Fruit fly (Drosophila melanogaster) whole organism, embryonic: ENCODE data around the gene CG33490.

ENCODE experiments used
- ATbp ChIP-seq: fragments of 200-800 bp; sonication (Bioruptor generic); optimal IDR thresholded peaks from 2 replicates; lab custom pipeline; 2017; ENCODE audit warnings: missing biosample characterization, mild to moderate bottlenecking, missing genetic modification characterization, missing genetic modification reagents
- Atf-2 ChIP-seq: fragments of 200-800 bp; sonication (Bioruptor generic); optimal IDR thresholded peaks from 2 replicates; lab custom pipeline; 2016; ENCODE audit warnings: missing biosample characterization, missing genetic modification characterization
- Bgb ChIP-seq: fragments of 200-800 bp; sonication (Bioruptor generic); IDR thresholded peaks from 2 replicates; pipeline ENCODE4 v1.3.6; 2022; ENCODE audit warnings: missing biosample characterization, missing genetic modification characterization; ENCODE audit not compliant: partially characterized antibody
- CG10366 ChIP-seq: fragments of 200-800 bp; sonication (Bioruptor generic); IDR thresholded peaks from 2 replicates; pipeline ENCODE4 v1.3.6; 2022; ENCODE audit warnings: missing biosample characterization, missing genetic modification characterization
- CG11696 ChIP-seq: fragments of 200-800 bp; sonication (Bioruptor generic); IDR thresholded peaks from 2 replicates; pipeline ENCODE4 v1.3.6; 2022; ENCODE audit warnings: missing biosample characterization, missing genetic modification characterization
- CG11723 ChIP-seq: fragments of 200-800 bp; sonication (Bioruptor generic); optimal IDR thresholded peaks from 2 replicates; lab custom pipeline; 2017; ENCODE audit warnings: missing biosample characterization, mild to moderate bottlenecking, missing genetic modification characterization
- CG12659 ChIP-seq: fragments of 200-800 bp; sonication (Bioruptor generic); optimal IDR thresholded peaks from 3 replicates; lab custom pipeline; 2017; ENCODE audit warnings: mild to moderate bottlenecking, missing biosample characterization, missing genetic modification reagents, missing genetic modification characterization
- CG14710 ChIP-seq: fragments of 200-800 bp; sonication (Bioruptor generic); optimal IDR thresholded peaks from 3 replicates; lab custom pipeline; 2019; ENCODE audit warnings: missing biosample characterization, mild to moderate bottlenecking, missing genetic modification characterization, moderate library complexity
- CG16815 ChIP-seq: fragments of 200-800 bp; sonication (Bioruptor generic); optimal IDR thresholded peaks from 3 replicates; lab custom pipeline; 2017; ENCODE audit warnings: missing biosample characterization, mild to moderate bottlenecking, missing genetic modification characterization
- CG1792 ChIP-seq: fragments of 200-800 bp; sonication (Bioruptor generic); optimal IDR thresholded peaks from 2 replicates; lab custom pipeline; 2016; ENCODE audit warnings: missing biosample characterization, missing genetic modification characterization
- CG18764 ChIP-seq: fragments of 200-800 bp; sonication (Bioruptor generic); optimal IDR thresholded peaks from 3 replicates; lab custom pipeline; 2016; ENCODE audit warnings: missing biosample characterization, missing genetic modification characterization
- CG2202 ChIP-seq: fragments of 200-800 bp; sonication (Bioruptor generic); optimal IDR thresholded peaks from 2 replicates; lab custom pipeline; 2018; ENCODE audit warnings: missing biosample characterization, mild to moderate bottlenecking, missing genetic modification characterization
- CG30020 ChIP-seq: fragments of 200-800 bp; optimal IDR thresholded peaks from 2 replicates; lab custom pipeline; 2019; ENCODE audit warnings: missing biosample characterization, mild to moderate bottlenecking, missing genetic modification characterization, moderate library complexity
- CG31224 ChIP-seq: fragments of 200-800 bp; sonication (Bioruptor generic); IDR thresholded peaks from 2 replicates; pipeline ENCODE4 v1.3.6; 2022; ENCODE audit warnings: missing biosample characterization, missing genetic modification characterization
- CG3163 ChIP-seq: fragments of 200-800 bp; sonication (Bioruptor generic); optimal IDR thresholded peaks from 3 replicates; lab custom pipeline; 2016; ENCODE audit warnings: missing biosample characterization, missing genetic modification characterization
- CG32772 ChIP-seq: fragments of 200-800 bp; sonication (Bioruptor generic); IDR thresholded peaks from 2 replicates; pipeline ENCODE4 v1.3.6; 2022; ENCODE audit warnings: missing biosample characterization, missing genetic modification characterization
- CG6254 ChIP-seq: fragments of 200-800 bp; sonication (Bioruptor generic); optimal IDR thresholded peaks from 3 replicates; lab custom pipeline; 2017; ENCODE audit warnings: mild to moderate bottlenecking, missing biosample characterization, missing genetic modification reagents, missing genetic modification characterization
- CG7839 ChIP-seq: fragments of 200-800 bp; sonication (Bioruptor generic); optimal IDR thresholded peaks from 3 replicates; lab custom pipeline; 2018; ENCODE audit warnings: missing biosample characterization, mild to moderate bottlenecking, missing genetic modification characterization, moderate library complexity
- Dad ChIP-seq: fragments of 200-800 bp; sonication (Bioruptor generic); optimal IDR thresholded peaks from 3 replicates; lab custom pipeline; 2016; ENCODE audit warnings: missing biosample characterization, missing genetic modification characterization
- Doc2 ChIP-seq: fragments of 200-800 bp; sonication (Bioruptor generic); IDR thresholded peaks from 2 replicates; pipeline ENCODE4 v1.3.6; 2022; ENCODE audit warnings: missing biosample characterization, missing genetic modification characterization
- Dref ChIP-seq: fragments of 200-800 bp; sonication (Bioruptor generic); IDR thresholded peaks from 2 replicates; pipeline ENCODE4 v1.3.6; 2022; ENCODE audit warnings: missing biosample characterization, missing genetic modification characterization
- MBD-R2 ChIP-seq: fragments of 200-800 bp; sonication (Bioruptor generic); IDR thresholded peaks from 2 replicates; pipeline ENCODE4 v1.3.6; 2022; ENCODE audit warnings: missing biosample characterization, missing genetic modification characterization
- Mad ChIP-seq: fragments of 200-800 bp; sonication (Bioruptor generic); optimal IDR thresholded peaks from 2 replicates; lab custom pipeline; 2016; ENCODE audit warnings: missing biosample characterization, missing genetic modification characterization
- NFAT ChIP-seq: fragments of 200-800 bp; sonication (Bioruptor generic); IDR thresholded peaks from 2 replicates; pipeline ENCODE4 v1.3.6; 2022; ENCODE audit warnings: missing biosample characterization, missing genetic modification characterization
- NK7.1 ChIP-seq: fragments of 200-800 bp; sonication (Bioruptor generic); optimal IDR thresholded peaks from 3 replicates; lab custom pipeline; 2016; ENCODE audit warnings: missing biosample characterization, missing genetic modification characterization
- Poxn ChIP-seq: fragments of 200-800 bp; sonication (Bioruptor generic); IDR thresholded peaks from 2 replicates; pipeline ENCODE4 v1.3.6; 2022; ENCODE audit warnings: missing biosample characterization, missing genetic modification characterization
- Stat92E ChIP-seq, 3 experiments: fragments of >200 bp in 2 of 3; fragments of 200-800 bp in 1 of 3; sonication (Bioruptor generic) in 1 of 3; optimal IDR thresholded peaks; 2 replicates each; lab custom pipeline; 2017 to 2019; ENCODE audit warnings: missing biosample characterization in 3 of 3, missing genetic modification characterization in 3 of 3, mild to moderate bottlenecking in 1 of 3, moderate library complexity in 1 of 3
- bsh ChIP-seq, 2 experiments: fragments of 200-800 bp; sonication (Bioruptor generic); optimal IDR thresholded peaks; 2 replicates each; lab custom pipeline; 2017 to 2018; ENCODE audit warnings: mild to moderate bottlenecking in 2 of 2, missing biosample characterization in 2 of 2, missing genetic modification characterization in 2 of 2, moderate library complexity in 1 of 2
- btn ChIP-seq: fragments of 200-800 bp; sonication (Bioruptor generic); optimal IDR thresholded peaks from 2 replicates; lab custom pipeline; 2016; ENCODE audit warnings: missing biosample characterization, missing genetic modification characterization
- cg ChIP-seq: fragments of 200-800 bp; sonication (Bioruptor generic); optimal IDR thresholded peaks from 3 replicates; lab custom pipeline; 2019; ENCODE audit warnings: missing biosample characterization, mild to moderate bottlenecking, missing genetic modification characterization, moderate library complexity
- chinmo ChIP-seq: fragments of 200-800 bp; sonication (Bioruptor generic); IDR thresholded peaks from 4 replicates; pipeline ENCODE4 v1.3.6; 2022; ENCODE audit warnings: missing biosample characterization, missing genetic modification characterization; ENCODE audit not compliant: partially characterized antibody
- corto ChIP-seq: fragments of 200-800 bp; sonication (Bioruptor generic); optimal IDR thresholded peaks from 2 replicates; lab custom pipeline; 2016; ENCODE audit warnings: missing biosample characterization, mild to moderate bottlenecking, missing genetic modification characterization, moderate library complexity
- crp ChIP-seq, 2 experiments: fragments of 200-800 bp; sonication (Bioruptor generic); optimal IDR thresholded peaks; 2 replicates in 1 of 2; 3 replicates in 1 of 2; lab custom pipeline; 2017; ENCODE audit warnings: missing biosample characterization in 2 of 2, missing genetic modification characterization in 2 of 2, mild to moderate bottlenecking in 1 of 2, moderate library complexity in 1 of 2
- dm ChIP-seq: fragments of 200-800 bp; sonication (Bioruptor generic); optimal IDR thresholded peaks from 3 replicates; lab custom pipeline; 2016; ENCODE audit warnings: missing biosample characterization, missing genetic modification characterization
- en ChIP-seq: fragments of 200-800 bp; sonication (Bioruptor generic); optimal IDR thresholded peaks from 2 replicates; lab custom pipeline; 2016; ENCODE audit warnings: missing biosample characterization, missing genetic modification characterization
- gfzf ChIP-seq: fragments of 200-800 bp; sonication (Bioruptor generic); optimal IDR thresholded peaks from 2 replicates; lab custom pipeline; 2016; ENCODE audit warnings: missing biosample characterization, mild to moderate bottlenecking, missing genetic modification characterization, moderate library complexity
- gro ChIP-seq: fragments of 200-800 bp; sonication (Bioruptor generic); optimal IDR thresholded peaks from 2 replicates; lab custom pipeline; 2016; ENCODE audit warnings: missing biosample characterization, missing genetic modification characterization
- hkb ChIP-seq, 2 experiments: fragments of 200-800 bp in 1 of 2; fragments of >200 bp in 1 of 2; sonication (Bioruptor generic) in 1 of 2; IDR thresholded peaks in 1 of 2; optimal IDR thresholded peaks in 1 of 2; 2 replicates each; pipeline versions ENCODE4 v1.3.6 to Lab custom; 2017 to 2022; ENCODE audit warnings: missing biosample characterization in 1 of 2, missing genetic modification characterization in 1 of 2
- lab ChIP-seq: fragments of 200-800 bp; sonication (Bioruptor generic); optimal IDR thresholded peaks from 3 replicates; lab custom pipeline; 2017; ENCODE audit warnings: missing biosample characterization, missing genetic modification characterization, mild to moderate bottlenecking, moderate library complexity, missing genetic modification reagents
- luna ChIP-seq: fragments of 200-800 bp; sonication (Bioruptor generic); optimal IDR thresholded peaks from 2 replicates; lab custom pipeline; 2016; ENCODE audit warnings: missing biosample characterization, missing genetic modification characterization
- nerfin-1 ChIP-seq: fragments of 200-800 bp; sonication (Bioruptor generic); optimal IDR thresholded peaks from 3 replicates; lab custom pipeline; 2019; ENCODE audit warnings: missing biosample characterization, mild to moderate bottlenecking, missing genetic modification characterization, moderate library complexity
- nmo ChIP-seq: fragments of 200-800 bp; sonication (Bioruptor generic); optimal IDR thresholded peaks from 2 replicates; lab custom pipeline; 2018; ENCODE audit warnings: missing biosample characterization, mild to moderate bottlenecking, missing genetic modification characterization, moderate library complexity
- oc ChIP-seq: fragments of 200-800 bp; sonication (Bioruptor generic); optimal IDR thresholded peaks from 2 replicates; lab custom pipeline; 2018; ENCODE audit warnings: missing biosample characterization, mild to moderate bottlenecking, missing genetic modification characterization, moderate library complexity
- onecut ChIP-seq: fragments of 200-800 bp; sonication (Bioruptor generic); IDR thresholded peaks from 2 replicates; pipeline ENCODE4 v1.3.6; 2022; ENCODE audit warnings: missing biosample characterization, missing genetic modification characterization
- otp ChIP-seq: fragments of 200-800 bp; sonication (Bioruptor generic); IDR thresholded peaks from 3 replicates; pipeline ENCODE4, ENCODE4 v1.3.6; 2022; ENCODE audit warnings: missing biosample characterization, missing genetic modification characterization
- prd ChIP-seq, 3 experiments: fragments of >200 bp in 2 of 3; fragments of 200-800 bp in 1 of 3; sonication (Bioruptor generic) in 1 of 3; optimal IDR thresholded peaks in 2 of 3; IDR thresholded peaks in 1 of 3; 2 replicates in 2 of 3; 3 replicates in 1 of 3; pipeline versions ENCODE4 v1.3.6 to Lab custom; 2017 to 2022; ENCODE audit warnings: missing biosample characterization in 1 of 3, missing genetic modification characterization in 1 of 3
- repo ChIP-seq: fragments of 200-800 bp; sonication (Bioruptor generic); optimal IDR thresholded peaks from 2 replicates; lab custom pipeline; 2016; ENCODE audit warnings: missing biosample characterization, missing genetic modification characterization
- scrt ChIP-seq: fragments of 200-800 bp; sonication (Bioruptor generic); optimal IDR thresholded peaks from 2 replicates; lab custom pipeline; 2018; ENCODE audit warnings: missing biosample characterization, mild to moderate bottlenecking, missing genetic modification characterization, moderate library complexity
- toy ChIP-seq: fragments of 200-800 bp; sonication (Bioruptor generic); IDR thresholded peaks from 2 replicates; pipeline ENCODE4 v1.3.6; 2022; ENCODE audit warnings: missing biosample characterization, missing genetic modification characterization

Gene CG33490

DNA sequence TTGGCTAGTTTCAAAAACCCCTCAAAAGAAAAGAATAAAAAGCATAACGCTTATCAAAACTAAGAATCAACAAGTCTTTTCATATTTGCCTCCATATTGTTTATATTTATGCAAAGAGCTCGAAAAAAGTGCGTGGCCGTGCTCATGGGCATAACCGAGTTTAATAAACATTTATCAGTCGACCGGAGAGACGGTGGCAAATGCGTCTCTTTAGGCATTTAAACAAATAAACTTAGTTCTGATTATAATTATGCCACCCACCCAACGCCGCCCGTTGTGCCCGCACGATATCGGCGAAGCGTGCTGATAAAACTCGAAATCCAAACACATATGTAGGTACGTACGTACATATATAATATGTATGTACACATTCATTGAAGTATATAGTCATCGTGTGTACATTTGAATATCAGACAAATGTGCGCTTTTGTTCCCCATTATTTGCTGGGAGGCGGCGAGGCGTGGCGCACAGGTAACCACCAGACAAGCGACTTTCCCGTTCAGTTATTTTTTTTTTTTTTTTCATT lies 46.0 kb downstream of the CG33490 start (continued):
- TF ChIP-seq nmo (no peak), bsh (GFP tag; optimal IDR thresholded peaks at IDR 0.05; lab: Kevin White, UChicago) (no peak), Bgb (no peak), CG1792 (GFP tag; lab: Kevin White, UChicago) (no peak), ATbp (GFP tag; lab: Kevin White, UChicago) (peak; percentile 61), chinmo (GFP tag; lab: Robert Waterston, UW) (0 out of 4 replicates have a peak, but pooled peaks have one; percentile 66), onecut (GFP tag; lab: Robert Waterston, UW) (no peak), lab (GFP tag; lab: Kevin White, UChicago) (peak; percentile 73), dm (no peak), CG11696 (GFP tag; lab: Robert Waterston, UW) (no peak), CG16815 (no peak), Doc2 (GFP tag; lab: Robert Waterston, UW) (no peak), CG31224 (GFP tag; lab: Robert Waterston, UW) (no peak), gfzf (GFP tag; lab: Kevin White, UChicago) (no peak), CG6254 (no peak), Poxn (no peak), luna (GFP tag; lab: Kevin White, UChicago) (no peak), Atf-2 (GFP tag; lab: Kevin White, UChicago) (no peak), prd (optimal IDR thresholded peaks at IDR 0.05; lab: Kevin White, UChicago) (no peak), prd (GFP tag; IDR thresholded peaks at IDR 0.05; lab: Robert Waterston, UW) (no peak), en (no peak), btn (GFP tag; lab: Kevin White, UChicago) (no peak), CG11723 (GFP tag; lab: Kevin White, UChicago) (no peak), repo (no peak), toy (no peak), NK7.1 (GFP tag; lab: Kevin White, UChicago) (no peak), Stat92E (GFP tag; optimal IDR thresholded peaks at IDR 0.05; lab: Kevin White, UChicago) (no peak), CG32772 (GFP tag; lab: Robert Waterston, UW) (no peak), Dref (no peak), corto (no peak), nerfin-1 (tag; lab: Kevin White, UChicago) (no peak), otp (GFP tag; lab: Robert Waterston, UW) (no peak), NFAT (no peak), CG10366 (GFP tag; lab: Robert Waterston, UW) (no peak), CG30020 (no peak), MBD-R2 (no peak; the same call in 1 of the 2 replicates), crp (GFP tag; optimal IDR thresholded peaks at IDR 0.05; lab: Kevin White, UChicago) (no peak), scrt (GFP tag; lab: Kevin White, UChicago) (peak; percentile 25), Dad (no peak), cg (GFP tag; lab: Kevin White, UChicago) (no peak), CG2202 (tag; lab: Kevin White, UChicago) (no peak), CG12659 (GFP tag; lab: Kevin White, UChicago) (no peak), CG18764 (GFP tag; lab: Kevin White, UChicago) (no peak), hkb (optimal IDR thresholded peaks at IDR 0.05; lab: Kevin White, UChicago) (no peak), hkb (GFP tag; IDR thresholded peaks at IDR 0.05; lab: Robert Waterston, UW) (0 out of 2 replicates have a peak, but pooled peaks have one; percentile 35), CG3163 (GFP tag; lab: Kevin White, UChicago) (no peak), CG7839 (tag; lab: Kevin White, UChicago) (no peak), Mad (no peak), CG14710 (tag; lab: Kevin White, UChicago) (no peak), oc (tag; lab: Kevin White, UChicago) (no peak), gro (no peak)
